Worm (Caenorhabditis elegans) whole organism, L4/young adult: ENCODE data around the gene srx-22.

ENCODE experiments used
- W03F9.2 ChIP-seq: fragments of 150-350 bp; optimal IDR thresholded peaks from 2 replicates; lab custom pipeline; 2014; ENCODE audit warnings: missing biosample characterization, missing genetic modification characterization
- dao-5 ChIP-seq: sonication (generic microtip); optimal IDR thresholded peaks from 2 replicates; lab custom pipeline; 2016; ENCODE audit warnings: missing genotype, missing genetic modification characterization, moderate library complexity, missing compliant biosample characterization
- him-1 ChIP-seq: sonication (generic microtip); optimal IDR thresholded peaks from 2 replicates; lab custom pipeline; 2016; ENCODE audit warnings: missing genotype, missing genetic modification reagents, missing genetic modification characterization, missing compliant biosample characterization

- no peak for TF ChIP-seq dao-5 (tag; lab: Kevin White, UChicago)
- no peak for TF ChIP-seq W03F9.2
- TF ChIP-seq him-1 (tag; lab: Kevin White, UChicago) = no peak
Measured at ce11 chrV:699051-699450, 19.3 kb downstream of the srx-22 start.
